Fruit fly (Drosophila melanogaster): Measurements from ENCODE around the gene Unc-115b.

DNA sequence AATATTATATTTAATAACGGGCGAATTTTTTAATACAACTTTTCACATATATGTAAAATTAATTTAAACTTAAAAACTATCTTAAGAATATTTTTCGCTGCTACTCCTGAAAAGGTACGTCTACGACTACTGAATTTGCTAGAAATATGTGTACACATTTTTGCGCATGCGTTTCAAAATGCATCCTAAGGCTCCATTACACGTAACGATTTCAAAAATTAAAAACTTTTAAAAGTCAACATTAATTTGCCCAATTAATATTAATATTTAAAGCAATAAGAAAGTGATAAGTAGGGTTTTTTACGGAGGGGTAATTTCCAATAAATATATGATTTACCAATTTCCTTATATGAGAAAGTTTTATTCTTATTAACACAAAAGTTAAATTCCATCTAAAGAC, 38.2 kb upstream of the Unc-115b start, which contains the start of gene FoxP:
- no peak for TF ChIP-seq CG10348 (GFP tag; IDR thresholded peaks at IDR 0.05)
- TF ChIP-seq CG12605 (GFP tag; IDR thresholded peaks at IDR 0.05): no peak
- no peak for TF ChIP-seq CG8301 (tag; optimal IDR thresholded peaks at IDR 0.05)
- TF ChIP-seq Pif1B (GFP tag; optimal IDR thresholded peaks at IDR 0.05): no peak
- TF ChIP-seq Ets98B (GFP tag; IDR thresholded peaks at IDR 0.05): no peak
- no peak for TF ChIP-seq CG4496 (GFP tag; IDR thresholded peaks at IDR 0.05)
- no peak for TF ChIP-seq CG34367 (tag; optimal IDR thresholded peaks at IDR 0.05)
- TF ChIP-seq CG17806 (tag; optimal IDR thresholded peaks at IDR 0.05): no peak
